Fruit fly (Drosophila melanogaster) whole organism, pupa: ENCODE results near the gene Taf10.

Experiments used
- CG10348 ChIP-seq: fragments of 200-800 bp; sonication (Bioruptor generic); IDR thresholded peaks from 2 replicates; pipeline ENCODE4 v1.3.6; 2022; ENCODE audit warnings: missing biosample characterization, missing genetic modification characterization
- CG34367 ChIP-seq: fragments of 200-800 bp; sonication (Bioruptor generic); optimal IDR thresholded peaks from 2 replicates; lab custom pipeline; 2018; ENCODE audit warnings: missing biosample characterization, mild to moderate bottlenecking, missing genetic modification characterization
- CG8159 ChIP-seq: fragments of 200-800 bp; sonication (Bioruptor generic); optimal IDR thresholded peaks from 3 replicates; lab custom pipeline; 2018; ENCODE audit warnings: missing biosample characterization, mild to moderate bottlenecking, missing genetic modification characterization, moderate library complexity
- Ets98B ChIP-seq: fragments of 200-800 bp; sonication (Bioruptor generic); IDR thresholded peaks from 2 replicates; pipeline ENCODE4 v1.3.6; 2022; ENCODE audit warnings: missing biosample characterization, missing genetic modification characterization

DNA sequence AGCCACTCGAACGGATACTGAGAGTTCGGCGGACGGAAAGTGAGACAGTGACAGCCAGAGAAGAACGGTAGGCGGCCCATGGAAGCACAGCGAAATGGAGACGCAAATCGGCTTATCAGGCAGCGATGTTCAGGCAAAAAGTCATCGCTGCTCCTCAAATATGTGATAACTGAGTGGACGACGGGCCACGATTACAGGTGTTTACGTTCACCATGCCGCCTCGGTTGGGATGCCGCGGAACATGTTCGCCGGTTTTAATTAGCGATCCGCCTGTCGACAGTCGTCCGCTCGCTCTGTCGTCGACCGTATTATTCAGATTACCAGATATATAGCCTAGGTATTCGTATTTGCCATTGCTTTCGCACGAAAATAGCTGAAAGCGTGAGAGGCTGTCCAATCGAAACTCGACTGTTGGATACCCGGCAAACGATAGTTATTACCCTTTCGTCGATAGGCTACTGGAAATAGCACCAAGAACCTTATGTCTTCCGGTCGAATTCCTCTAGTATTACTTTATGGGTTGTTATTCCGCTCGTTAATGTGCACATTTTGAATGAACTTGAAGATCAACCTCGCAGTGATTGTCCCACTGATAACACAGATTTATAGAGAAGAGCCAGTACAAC, 16.5 kb upstream of the Taf10 start:
- TF ChIP-seq CG34367 (tag; lab: Kevin White, UChicago) (no peak), CG8159 (tag; lab: Kevin White, UChicago) (no peak), Ets98B (GFP tag; lab: Robert Waterston, UW) (no peak), CG10348 (GFP tag; lab: Robert Waterston, UW) (no peak)
